Fruit fly (Drosophila melanogaster) whole organism, embryonic: ENCODE data around the gene CG14691.

Experiments
- Atf-2 ChIP-seq: fragments of 200-800 bp; sonication (Bioruptor generic); optimal IDR thresholded peaks from 2 replicates; lab custom pipeline; 2016; ENCODE audit warnings: missing biosample characterization, missing genetic modification characterization
- CG10267 ChIP-seq: fragments of 200-800 bp; sonication (Bioruptor generic); optimal IDR thresholded peaks from 2 replicates; lab custom pipeline; 2018; ENCODE audit warnings: missing biosample characterization, mild to moderate bottlenecking, missing genetic modification characterization, moderate library complexity
- CG10366 ChIP-seq: fragments of 200-800 bp; sonication (Bioruptor generic); IDR thresholded peaks from 2 replicates; pipeline ENCODE4 v1.3.6; 2022; ENCODE audit warnings: missing biosample characterization, missing genetic modification characterization
- CG12219 ChIP-seq: fragments of 200-800 bp; sonication (Bioruptor generic); optimal IDR thresholded peaks from 3 replicates; lab custom pipeline; 2018; ENCODE audit warnings: missing biosample characterization, mild to moderate bottlenecking, missing genetic modification characterization
- CG12942 ChIP-seq: fragments of 200-800 bp; sonication (Bioruptor generic); optimal IDR thresholded peaks from 3 replicates; lab custom pipeline; 2016; ENCODE audit warnings: missing biosample characterization, missing genetic modification characterization
- CG13624 ChIP-seq: fragments of 200-800 bp; sonication (Bioruptor generic); optimal IDR thresholded peaks from 2 replicates; lab custom pipeline; 2016; ENCODE audit warnings: missing biosample characterization, missing genetic modification characterization
- CG17568 ChIP-seq: fragments of 200-800 bp; sonication (Bioruptor generic); optimal IDR thresholded peaks from 2 replicates; lab custom pipeline; 2018; ENCODE audit warnings: missing biosample characterization, mild to moderate bottlenecking, missing genetic modification characterization, moderate library complexity
- CG17829 ChIP-seq: fragments of 200-800 bp; optimal IDR thresholded peaks from 2 replicates; lab custom pipeline; 2019; ENCODE audit warnings: missing biosample characterization, mild to moderate bottlenecking, missing genetic modification characterization, moderate library complexity
- CG18476 ChIP-seq: fragments of 200-800 bp; sonication (Bioruptor generic); optimal IDR thresholded peaks from 2 replicates; lab custom pipeline; 2016; ENCODE audit warnings: missing biosample characterization, mild to moderate bottlenecking, missing genetic modification characterization
- CG2120 ChIP-seq: fragments of 200-800 bp; sonication (Bioruptor generic); optimal IDR thresholded peaks from 3 replicates; lab custom pipeline; 2016; ENCODE audit warnings: missing biosample characterization, missing genetic modification characterization
- CG30020 ChIP-seq: fragments of 200-800 bp; optimal IDR thresholded peaks from 2 replicates; lab custom pipeline; 2019; ENCODE audit warnings: missing biosample characterization, mild to moderate bottlenecking, missing genetic modification characterization, moderate library complexity
- CG30431 ChIP-seq: fragments of 200-800 bp; sonication (Bioruptor generic); optimal IDR thresholded peaks from 2 replicates; lab custom pipeline; 2017; ENCODE audit warnings: missing biosample characterization, missing genetic modification characterization
- CG31365 ChIP-seq: fragments of 200-800 bp; sonication (Bioruptor generic); optimal IDR thresholded peaks from 2 replicates; lab custom pipeline; 2018; ENCODE audit warnings: missing biosample characterization, mild to moderate bottlenecking, missing genetic modification characterization
- CG31388 ChIP-seq: fragments of 200-800 bp; sonication (Bioruptor generic); optimal IDR thresholded peaks from 2 replicates; lab custom pipeline; 2016; ENCODE audit warnings: missing biosample characterization, missing genetic modification characterization
- CG3163 ChIP-seq: fragments of 200-800 bp; sonication (Bioruptor generic); optimal IDR thresholded peaks from 3 replicates; lab custom pipeline; 2016; ENCODE audit warnings: missing biosample characterization, missing genetic modification characterization
- CG43689 ChIP-seq: fragments of 200-800 bp; sonication (Bioruptor generic); IDR thresholded peaks from 2 replicates; pipeline ENCODE4 v1.3.6; 2022; ENCODE audit warnings: missing biosample characterization, missing genetic modification characterization
- CG5953 ChIP-seq: fragments of 200-800 bp; sonication (Bioruptor generic); IDR thresholded peaks from 2 replicates; pipeline ENCODE4 v1.3.6; 2022; ENCODE audit warnings: missing biosample characterization, missing genetic modification characterization
- CG9215 ChIP-seq: fragments of 200-800 bp; sonication (Bioruptor generic); IDR thresholded peaks from 2 replicates; pipeline ENCODE4 v1.3.6; 2022; ENCODE audit warnings: missing biosample characterization, missing genetic modification characterization
- CG9797 ChIP-seq: fragments of 200-800 bp; sonication (Bioruptor generic); optimal IDR thresholded peaks from 3 replicates; lab custom pipeline; 2018; ENCODE audit warnings: missing biosample characterization, mild to moderate bottlenecking, missing genetic modification characterization
- CrebB ChIP-seq: fragments of 200-800 bp; sonication (Bioruptor generic); optimal IDR thresholded peaks from 3 replicates; lab custom pipeline; 2018; ENCODE audit warnings: missing biosample characterization, mild to moderate bottlenecking, missing genetic modification characterization
- Dll ChIP-seq: fragments of 200-800 bp; sonication (Bioruptor generic); IDR thresholded peaks from 4 replicates; pipeline ENCODE4 v1.3.6; 2022; ENCODE audit warnings: missing biosample characterization, missing genetic modification characterization; ENCODE audit not compliant: partially characterized antibody
- E2f1 ChIP-seq: fragments of 200-800 bp; sonication (Bioruptor generic); IDR thresholded peaks from 2 replicates; pipeline ENCODE4 v1.3.6; 2022; ENCODE audit warnings: missing biosample characterization, missing genetic modification characterization
- Ets65A ChIP-seq: fragments of 200-800 bp; sonication (Bioruptor generic); peaks from one replicate; lab custom pipeline; 2016; ENCODE audit warnings: missing biosample characterization, missing genetic modification characterization
- H2.0 ChIP-seq: fragments of 200-800 bp; sonication (Bioruptor generic); IDR thresholded peaks from 2 replicates; pipeline ENCODE4 v1.3.6; 2022; ENCODE audit warnings: missing biosample characterization, missing genetic modification characterization
- Hand ChIP-seq: fragments of 200-800 bp; sonication (Bioruptor generic); optimal IDR thresholded peaks from 2 replicates; lab custom pipeline; 2017; ENCODE audit warnings: mild to moderate bottlenecking, missing biosample characterization, missing genetic modification reagents, missing genetic modification characterization
- MESR4 ChIP-seq: fragments of 200-800 bp; sonication (Bioruptor generic); optimal IDR thresholded peaks from 2 replicates; lab custom pipeline; 2018; ENCODE audit warnings: missing biosample characterization, mild to moderate bottlenecking, missing genetic modification characterization, moderate library complexity
- Nf-YB ChIP-seq: fragments of 200-800 bp; sonication (Bioruptor generic); optimal IDR thresholded peaks from 3 replicates; lab custom pipeline; 2019; ENCODE audit warnings: missing biosample characterization, mild to moderate bottlenecking, missing genetic modification characterization, moderate library complexity
- Vsx1 ChIP-seq: fragments of 200-800 bp; sonication (Bioruptor generic); optimal IDR thresholded peaks from 2 replicates; lab custom pipeline; 2017; ENCODE audit warnings: missing biosample characterization, mild to moderate bottlenecking, missing genetic modification characterization, missing genetic modification reagents
- Xbp1 ChIP-seq: fragments of 200-800 bp; sonication (Bioruptor generic); optimal IDR thresholded peaks from 3 replicates; lab custom pipeline; 2016; ENCODE audit warnings: missing biosample characterization, mild to moderate bottlenecking, missing genetic modification characterization
- ab ChIP-seq: fragments of 200-800 bp; sonication (Bioruptor generic); optimal IDR thresholded peaks from 2 replicates; lab custom pipeline; 2016; ENCODE audit warnings: missing biosample characterization, missing genetic modification characterization
- bigmax ChIP-seq: fragments of 200-800 bp; sonication (Bioruptor generic); optimal IDR thresholded peaks from 2 replicates; lab custom pipeline; 2018; ENCODE audit warnings: missing biosample characterization, mild to moderate bottlenecking, missing genetic modification characterization
- cad ChIP-seq: fragments of >200 bp; optimal IDR thresholded peaks from 2 replicates; lab custom pipeline; 2017; ENCODE audit warnings: missing biosample characterization, missing genetic modification characterization
- chm ChIP-seq: fragments of 200-800 bp; sonication (Bioruptor generic); IDR thresholded peaks from 2 replicates; pipeline ENCODE4 v1.3.6; 2022; ENCODE audit warnings: missing biosample characterization, missing genetic modification characterization
- crc ChIP-seq: fragments of 200-800 bp; sonication (Bioruptor generic); optimal IDR thresholded peaks from 2 replicates; lab custom pipeline; 2016; ENCODE audit warnings: missing biosample characterization, missing genetic modification characterization
- da ChIP-seq: fragments of 200-800 bp; sonication (Bioruptor generic); optimal IDR thresholded peaks from 2 replicates; lab custom pipeline; 2016; ENCODE audit warnings: missing biosample characterization, missing genetic modification characterization
- dysf ChIP-seq: fragments of 200-800 bp; sonication (Bioruptor generic); IDR thresholded peaks from 3 replicates; pipeline ENCODE4 v1.3.6; 2022; ENCODE audit warnings: missing biosample characterization, missing genetic modification characterization
- fu2 ChIP-seq: fragments of 200-800 bp; sonication (Bioruptor generic); optimal IDR thresholded peaks from 2 replicates; lab custom pipeline; 2016; ENCODE audit warnings: missing biosample characterization, missing genetic modification characterization
- gfzf ChIP-seq: fragments of 200-800 bp; sonication (Bioruptor generic); optimal IDR thresholded peaks from 2 replicates; lab custom pipeline; 2016; ENCODE audit warnings: missing biosample characterization, mild to moderate bottlenecking, missing genetic modification characterization, moderate library complexity
- gsb ChIP-seq: fragments of 200-800 bp; sonication (Bioruptor generic); IDR thresholded peaks from 2 replicates; pipeline ENCODE4 v1.3.6; 2022; ENCODE audit warnings: missing biosample characterization, missing genetic modification characterization
- ham ChIP-seq: fragments of 200-800 bp; sonication (Bioruptor generic); IDR thresholded peaks from 2 replicates; pipeline ENCODE4 v1.3.6; 2022; ENCODE audit warnings: missing biosample characterization, missing genetic modification characterization
- nau ChIP-seq: fragments of 200-800 bp; sonication (Bioruptor generic); optimal IDR thresholded peaks from 3 replicates; lab custom pipeline; 2017; ENCODE audit warnings: missing biosample characterization, mild to moderate bottlenecking, missing genetic modification characterization, missing genetic modification reagents
- pan ChIP-seq, 4 experiments: fragments of >200 bp in 3 of 4; fragments of 200-800 bp in 1 of 4; sonication (Bioruptor generic) in 1 of 4; optimal IDR thresholded peaks in 3 of 4; IDR thresholded peaks in 1 of 4; 2 replicates each; pipeline versions ENCODE4 v1.3.6 to Lab custom; 2017 to 2022; ENCODE audit warnings: missing biosample characterization in 2 of 4, missing genetic modification characterization in 2 of 4, mixed read lengths in 1 of 4
- pum ChIP-seq: fragments of 200-800 bp; sonication (Bioruptor generic); optimal IDR thresholded peaks from 2 replicates; lab custom pipeline; 2016; ENCODE audit warnings: missing biosample characterization, missing genetic modification characterization
- repo ChIP-seq: fragments of 200-800 bp; sonication (Bioruptor generic); optimal IDR thresholded peaks from 2 replicates; lab custom pipeline; 2016; ENCODE audit warnings: missing biosample characterization, missing genetic modification characterization
- seq ChIP-seq: fragments of 200-800 bp; sonication (Bioruptor generic); IDR thresholded peaks from 2 replicates; pipeline ENCODE4 v1.3.6; 2022; ENCODE audit warnings: missing biosample characterization, missing genetic modification characterization
- sqz ChIP-seq: fragments of 200-800 bp; sonication (Bioruptor generic); optimal IDR thresholded peaks from 3 replicates; lab custom pipeline; 2018; ENCODE audit warnings: missing biosample characterization, mild to moderate bottlenecking, missing genetic modification characterization
- ssp ChIP-seq: fragments of 200-800 bp; sonication (Bioruptor generic); IDR thresholded peaks from 2 replicates; pipeline ENCODE4 v1.3.6; 2022; ENCODE audit warnings: missing biosample characterization, missing genetic modification characterization
- tup ChIP-seq: fragments of 200-800 bp; sonication (Bioruptor generic); optimal IDR thresholded peaks from 2 replicates; lab custom pipeline; 2016; ENCODE audit warnings: missing biosample characterization, mild to moderate bottlenecking, missing genetic modification characterization, moderate library complexity

The CG14691 gene

dm6 chr3R:10760966-10761855 is 5.8 kb upstream of the CG14691 start, which contains the start of the genes MED7 and Cap-H2 (continued):
- TF ChIP-seq CrebB (tag; lab: Kevin White, UChicago) (peak; percentile 33), repo (GFP tag; lab: Kevin White, UChicago) (peak; percentile 55), ssp (GFP tag; lab: Robert Waterston, UW) (peak; percentile 75), CG43689 (GFP tag; lab: Robert Waterston, UW) (no peak), dysf (GFP tag; lab: Robert Waterston, UW) (peak; percentile 84), ab (peak; percentile 42), CG31365 (tag; lab: Kevin White, UChicago) (no peak), E2f1 (GFP tag; lab: Robert Waterston, UW) (peak; percentile 71), CG10366 (GFP tag; lab: Robert Waterston, UW) (peak; percentile 83), gfzf (GFP tag; lab: Kevin White, UChicago) (peak; percentile 39), Dll (GFP tag; lab: Robert Waterston, UW) (peak; percentile 100), Xbp1 (GFP tag; lab: Kevin White, UChicago) (peak; percentile 90), sqz (no peak), CG12219 (peak; percentile 23), chm (GFP tag; lab: Robert Waterston, UW) (peak; percentile 60; the same call in 1 of the 2 replicates), CG9797 (GFP tag; lab: Kevin White, UChicago) (peak; percentile 35), CG2120 (GFP tag; lab: Kevin White, UChicago) (peak; percentile 91), H2.0 (GFP tag; lab: Robert Waterston, UW) (peak; percentile 70), MESR4 (GFP tag; lab: Kevin White, UChicago) (peak; percentile 65), fu2 (GFP tag; lab: Kevin White, UChicago) (peak; percentile 61), CG5953 (GFP tag; lab: Robert Waterston, UW) (0 out of 2 replicates have a peak, but pooled peaks have one; percentile 59), CG17568 (no peak), Atf-2 (peak; percentile 59), bigmax (no peak), pum (GFP tag; lab: Kevin White, UChicago) (peak; percentile 75), CG30020 (tag; lab: Kevin White, UChicago) (peak; percentile 74), cad (GFP tag; lab: Kevin White, UChicago) (no peak), CG30431 (GFP tag; lab: Kevin White, UChicago) (peak; percentile 52), CG10267 (tag; lab: Kevin White, UChicago) (peak; percentile 81), CG13624 (GFP tag; lab: Kevin White, UChicago) (peak; percentile 91), CG3163 (GFP tag; lab: Kevin White, UChicago) (peak; percentile 39), crc (GFP tag; lab: Kevin White, UChicago) (peak; percentile 25), Nf-YB (GFP tag; lab: Kevin White, UChicago) (peak; percentile 55), gsb (GFP tag; lab: Robert Waterston, UW) (0 out of 2 replicates have a peak, but pooled peaks have one; percentile 16), CG12942 (GFP tag; lab: Kevin White, UChicago) (peak; percentile 80), CG17829 (tag; lab: Kevin White, UChicago) (peak; percentile 85), ham (peak; percentile 51; the same call in 1 of the 2 replicates), CG18476 (GFP tag; lab: Kevin White, UChicago) (peak; percentile 78), seq (GFP tag; lab: Robert Waterston, UW) (peak; percentile 57; the same call in 1 of the 2 replicates), da (GFP tag; lab: Kevin White, UChicago) (no peak), Vsx1 (no peak), nau (no peak), CG9215 (peak; percentile 100), pan (optimal IDR thresholded peaks at IDR 0.05; lab: Kevin White, UChicago) (no peak), pan (GFP tag; optimal IDR thresholded peaks at IDR 0.05 in 1 of 2, IDR thresholded peaks at IDR 0.05 in 1 of 2) (peak in 1 of 2 experiments; percentile 84), tup (GFP tag; lab: Kevin White, UChicago) (peak; percentile 58), Ets65A (peak; percentile 96), Hand (GFP tag; lab: Kevin White, UChicago) (no peak), CG31388 (GFP tag; lab: Kevin White, UChicago) (peak; percentile 76)
